Worm (Caenorhabditis elegans): ENCODE data around the gene oac-32.

oac-32 gene

ce11 chrV:1545694-1546093 is at the start of gene oac-32:
Gene oac-32 (minus strand): TSS chrV:1545783.
- TF ChIP-seq dao-5 (tag; optimal IDR thresholded peaks at IDR 0.05): no peak
- TF ChIP-seq him-1 (tag; optimal IDR thresholded peaks at IDR 0.05): no peak
- no peak for TF ChIP-seq W03F9.2 (tag; optimal IDR thresholded peaks at IDR 0.05)

ce11 chrV:1594554-1595092 is 49.0 kb upstream of the oac-32 start:
- TF ChIP-seq dao-5 (tag; optimal IDR thresholded peaks at IDR 0.05) (no peak), W03F9.2 (tag; optimal IDR thresholded peaks at IDR 0.05) (no peak), him-1 (tag; optimal IDR thresholded peaks at IDR 0.05) (no peak)

- TF ChIP-seq W03F9.2 (tag; optimal IDR thresholded peaks at IDR 0.05): no peak
- TF ChIP-seq dao-5 (tag; optimal IDR thresholded peaks at IDR 0.05): no peak
- TF ChIP-seq him-1 (tag; optimal IDR thresholded peaks at IDR 0.05): no peak
Measured at ce11 chrV:1593799-1594420, 48.3 kb upstream of the oac-32 start, which contains the start of gene F16B4.4. Gene F16B4.4 (plus strand): TSS chrV:1594019.

DNA sequence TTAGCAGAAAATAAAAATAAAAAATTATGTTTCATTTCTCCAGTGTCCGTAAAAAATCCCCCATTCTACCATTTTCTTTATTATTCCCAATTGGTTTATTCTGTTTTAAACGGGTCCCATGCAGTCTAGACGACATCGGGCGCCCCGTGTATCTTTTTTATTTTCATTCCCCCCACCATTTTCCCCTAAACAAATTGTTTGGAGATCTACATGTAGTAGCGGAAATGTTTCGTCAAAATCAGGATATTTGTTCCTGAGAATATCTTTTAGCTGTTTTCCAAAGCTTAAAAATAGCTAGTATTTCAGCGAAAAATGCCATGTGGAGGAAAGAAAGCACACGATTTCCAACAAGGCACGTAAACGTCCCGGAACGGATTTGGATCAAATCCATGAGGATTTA is 42.5 kb upstream of the oac-32 start, which contains the start of gene F16B4.5:
TSS of gene F16B4.5 (plus strand) at position 301 of the 400 bp plus-strand sequence.
- TF ChIP-seq him-1 (tag; optimal IDR thresholded peaks at IDR 0.05): no peak
- TF ChIP-seq W03F9.2 (tag; optimal IDR thresholded peaks at IDR 0.05): no peak
- no peak for TF ChIP-seq dao-5 (tag; optimal IDR thresholded peaks at IDR 0.05)

DNA sequence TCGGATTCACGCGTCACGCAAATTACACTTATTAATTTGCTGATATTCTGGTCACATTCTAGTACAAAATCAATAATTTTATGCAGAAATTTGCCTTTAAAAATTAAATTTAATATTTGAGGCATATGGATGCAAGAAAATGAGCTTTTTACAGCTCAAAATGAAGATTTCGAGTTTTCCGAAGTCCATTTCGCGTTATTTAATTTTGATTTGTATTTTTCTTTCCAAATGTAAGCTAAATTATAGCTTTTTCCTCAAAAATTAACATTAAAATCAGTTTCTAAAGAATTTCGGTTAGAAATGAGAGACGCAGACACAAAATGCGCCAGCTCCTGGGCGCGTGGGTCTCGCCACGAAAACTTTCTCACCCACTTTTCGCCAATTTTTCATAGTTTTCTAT is 41.3 kb upstream of the oac-32 start, which contains the start of gene F16B4.6:
TSS of gene F16B4.6 (plus strand) at position 301 of the 400 bp plus-strand sequence.
- TF ChIP-seq dao-5 (tag; optimal IDR thresholded peaks at IDR 0.05) (no peak), him-1 (tag; optimal IDR thresholded peaks at IDR 0.05) (no peak), W03F9.2 (tag; optimal IDR thresholded peaks at IDR 0.05) (no peak)

- TF ChIP-seq W03F9.2 (tag; optimal IDR thresholded peaks at IDR 0.05): no peak
- TF ChIP-seq dao-5 (tag; optimal IDR thresholded peaks at IDR 0.05): no peak
- no peak for TF ChIP-seq him-1 (tag; optimal IDR thresholded peaks at IDR 0.05)
Measured at ce11 chrV:1585411-1585810, 39.8 kb upstream of the oac-32 start, which contains the start of gene F16B4.7. Gene F16B4.7 (plus strand): TSS chrV:1585711.

ce11 chrV:1583242-1583641 is 37.7 kb upstream of the oac-32 start:
- TF ChIP-seq him-1 (tag; optimal IDR thresholded peaks at IDR 0.05) (no peak), W03F9.2 (tag; optimal IDR thresholded peaks at IDR 0.05) (no peak), dao-5 (tag; optimal IDR thresholded peaks at IDR 0.05) (no peak)

- TF ChIP-seq W03F9.2 (tag; optimal IDR thresholded peaks at IDR 0.05) (no peak), him-1 (tag; optimal IDR thresholded peaks at IDR 0.05) (no peak), dao-5 (tag; optimal IDR thresholded peaks at IDR 0.05) (no peak)
Measured at ce11 chrV:1579790-1580189, 34.2 kb upstream of the oac-32 start.

DNA sequence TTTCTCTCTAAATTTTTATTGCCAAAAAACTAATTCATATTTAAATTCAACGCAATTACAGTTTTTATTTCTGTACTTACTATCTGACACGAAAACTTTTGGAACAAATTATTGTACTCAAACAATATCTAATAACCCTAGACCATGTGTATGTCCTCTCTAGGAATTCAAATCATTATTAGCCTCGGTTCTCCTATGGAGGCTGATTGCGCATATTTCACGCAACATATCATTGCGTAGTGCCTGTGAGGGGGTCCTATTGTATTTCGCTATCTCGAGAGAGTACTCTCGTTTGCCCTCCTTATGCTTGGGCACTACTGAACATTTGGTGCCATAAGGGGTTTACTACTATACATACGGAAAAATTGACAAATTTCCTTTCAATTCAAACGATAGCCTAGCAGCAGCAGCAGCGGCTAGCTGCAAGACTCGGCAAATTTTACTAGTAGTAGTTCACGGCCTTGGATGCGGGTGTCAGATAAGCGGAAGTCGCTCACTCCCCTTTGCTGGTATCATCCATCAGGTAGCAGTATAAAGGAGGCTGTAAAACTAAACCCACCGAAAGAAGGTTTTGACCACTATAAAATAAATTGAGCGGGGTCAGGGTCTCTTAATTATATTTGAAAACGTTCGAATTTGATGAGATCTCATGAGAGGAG is 33.1 kb upstream of the oac-32 start:
- no peak for TF ChIP-seq W03F9.2 (tag; optimal IDR thresholded peaks at IDR 0.05)
- no peak for TF ChIP-seq him-1 (tag; optimal IDR thresholded peaks at IDR 0.05)
- TF ChIP-seq dao-5 (tag; optimal IDR thresholded peaks at IDR 0.05): no peak

ce11 chrV:1577092-1577709 is 31.6 kb upstream of the oac-32 start:
- TF ChIP-seq dao-5 (tag; optimal IDR thresholded peaks at IDR 0.05) (no peak), him-1 (tag; optimal IDR thresholded peaks at IDR 0.05) (no peak), W03F9.2 (tag; optimal IDR thresholded peaks at IDR 0.05) (no peak)

DNA sequence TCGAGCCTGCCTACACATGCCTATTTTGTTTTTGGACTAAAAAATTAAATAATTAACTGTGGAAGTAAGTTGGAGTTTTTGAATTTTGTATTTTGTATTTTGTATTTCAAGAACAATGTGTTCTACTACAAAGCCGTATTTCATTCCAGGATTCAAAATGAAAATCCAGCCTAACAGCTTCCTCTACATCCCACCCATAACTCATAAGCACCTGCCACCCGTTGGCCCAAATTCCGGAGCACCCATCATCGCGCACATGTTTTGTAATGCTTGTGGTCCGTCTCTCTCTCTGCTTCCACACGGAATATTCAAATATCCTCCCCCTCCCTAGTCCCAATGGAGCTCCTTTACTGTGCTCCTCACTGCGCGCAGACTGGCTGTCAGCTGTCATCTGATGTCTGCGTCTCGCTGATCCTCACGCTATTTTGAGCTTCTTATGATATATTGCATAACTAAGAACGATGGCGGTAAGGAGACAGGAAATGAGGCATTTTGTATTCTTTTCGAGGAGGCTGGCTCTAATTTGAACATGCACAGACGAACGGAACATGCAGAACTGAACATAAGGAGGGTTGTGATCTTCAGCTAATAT is 30.0 kb upstream of the oac-32 start:
- TF ChIP-seq dao-5 (tag; optimal IDR thresholded peaks at IDR 0.05): no peak
- TF ChIP-seq W03F9.2 (tag; optimal IDR thresholded peaks at IDR 0.05): no peak
- no peak for TF ChIP-seq him-1 (tag; optimal IDR thresholded peaks at IDR 0.05)

- TF ChIP-seq dao-5 (tag; optimal IDR thresholded peaks at IDR 0.05) (no peak), W03F9.2 (tag; optimal IDR thresholded peaks at IDR 0.05) (no peak), him-1 (tag; optimal IDR thresholded peaks at IDR 0.05) (no peak)
Measured at ce11 chrV:1574599-1574998, 29.0 kb upstream of the oac-32 start.

ce11 chrV:1572585-1572984 is 27.0 kb upstream of the oac-32 start:
- TF ChIP-seq him-1 (tag; optimal IDR thresholded peaks at IDR 0.05): no peak
- TF ChIP-seq dao-5 (tag; optimal IDR thresholded peaks at IDR 0.05): no peak
- no peak for TF ChIP-seq W03F9.2 (tag; optimal IDR thresholded peaks at IDR 0.05)

Data from whole organism, L4/young adult.